Fruit fly (Drosophila melanogaster): Measurements from ENCODE around the gene CG31183.
A peak's percentile ranks its signal among the peaks of the same experiment; 100 is the strongest.

CG31183 gene

dm6 chr3R:15834375-15835031 is 41.2 kb downstream of the CG31183 start, which contains the start of the genes CG43317 and Arpc3A:
Gene CG43317 (minus strand): TSS chr3R:15834425.
Gene Arpc3A (plus strand): TSS chr3R:15834648.
- TF ChIP-seq HLH106 (tag; optimal IDR thresholded peaks at IDR 0.05) (no peak), Dfd (GFP tag; optimal IDR thresholded peaks at IDR 0.05) (no peak), sage (GFP tag; optimal IDR thresholded peaks at IDR 0.05) (peak; percentile 40), pan (optimal IDR thresholded peaks at IDR 0.05) (no peak), brk (GFP tag; optimal IDR thresholded peaks at IDR 0.05) (no peak)

- TF ChIP-seq sage (GFP tag; optimal IDR thresholded peaks at IDR 0.05) (no peak), Abd-B (GFP tag; optimal IDR thresholded peaks at IDR 0.05) (no peak), Mio (GFP tag; optimal IDR thresholded peaks at IDR 0.05) (no peak), Hnf4 (GFP tag; optimal IDR thresholded peaks at IDR 0.05) (no peak), pan (optimal IDR thresholded peaks at IDR 0.05) (no peak), br (GFP tag; optimal IDR thresholded peaks at IDR 0.05) (no peak)
Observed at dm6 chr3R:15833332-15833731, 42.4 kb downstream of the CG31183 start, which contains the start of gene CG43318. Gene CG43318 (minus strand): TSS chr3R:15833432.

- TF ChIP-seq dmrt93B (GFP tag; optimal IDR thresholded peaks at IDR 0.05) = no peak
- no peak for TF ChIP-seq Rel (GFP tag; optimal IDR thresholded peaks at IDR 0.05)
- no peak for TF ChIP-seq Rel (tag; optimal IDR thresholded peaks at IDR 0.05)
- TF ChIP-seq brk (GFP tag; optimal IDR thresholded peaks at IDR 0.05) = no peak
- no peak for TF ChIP-seq CG32264 (GFP tag; optimal IDR thresholded peaks at IDR 0.05)
- no peak for TF ChIP-seq Dif (GFP tag; optimal IDR thresholded peaks at IDR 0.05; ENCODE audit: partially characterized antibody)
- TF ChIP-seq psq (GFP tag; optimal IDR thresholded peaks at IDR 0.05) = no peak
- no peak for TF ChIP-seq Vsx2 (GFP tag; optimal IDR thresholded peaks at IDR 0.05; ENCODE audit: partially characterized antibody)
- TF ChIP-seq Myc (optimal IDR thresholded peaks at IDR 0.05) = no peak
- no peak for TF ChIP-seq sv (GFP tag; optimal IDR thresholded peaks at IDR 0.05)
- TF ChIP-seq fru (GFP tag; optimal IDR thresholded peaks at IDR 0.05) = no peak
- TF ChIP-seq rgr (GFP tag; optimal IDR thresholded peaks at IDR 0.05) = no peak
- no peak for TF ChIP-seq tai (GFP tag; optimal IDR thresholded peaks at IDR 0.05)
- no peak for TF ChIP-seq woc (GFP tag; optimal IDR thresholded peaks at IDR 0.05)
- no peak for TF ChIP-seq Dfd (GFP tag; optimal IDR thresholded peaks at IDR 0.05)
Observed at dm6 chr3R:15832525-15832924, 43.2 kb downstream of the CG31183 start, which contains the start of gene rec. Gene rec (minus strand): TSS chr3R:15832632.

dm6 chr3R:15827559-15827958 is 48.2 kb downstream of the CG31183 start:
- TF ChIP-seq Sp1 (GFP tag; optimal IDR thresholded peaks at IDR 0.05) = peak; percentile 77
- no peak for TF ChIP-seq Abd-B (GFP tag; optimal IDR thresholded peaks at IDR 0.05)
- TF ChIP-seq Jra (GFP tag; optimal IDR thresholded peaks at IDR 0.05) = no peak
- no peak for TF ChIP-seq jim (GFP tag; optimal IDR thresholded peaks at IDR 0.05)
- peak; percentile 43 for TF ChIP-seq psq (GFP tag; optimal IDR thresholded peaks at IDR 0.05)
- no peak for TF ChIP-seq GATAd (GFP tag; optimal IDR thresholded peaks at IDR 0.05)
- no peak for TF ChIP-seq lola (GFP tag; optimal IDR thresholded peaks at IDR 0.05)
- TF ChIP-seq foxo (GFP tag; optimal IDR thresholded peaks at IDR 0.05) = peak in 1 of 2 experiments; percentile 50
- TF ChIP-seq pan (optimal IDR thresholded peaks at IDR 0.05) = no peak
- no peak for TF ChIP-seq Hnf4 (GFP tag; optimal IDR thresholded peaks at IDR 0.05)
- TF ChIP-seq fru (GFP tag; optimal IDR thresholded peaks at IDR 0.05) = peak; percentile 58
- peak; percentile 48 for TF ChIP-seq h (GFP tag; optimal IDR thresholded peaks at IDR 0.05)
- peak; percentile 57 for TF ChIP-seq ey (GFP tag; optimal IDR thresholded peaks at IDR 0.05)
- TF ChIP-seq Mio (GFP tag; optimal IDR thresholded peaks at IDR 0.05) = no peak
- peak; percentile 57 for TF ChIP-seq OdsH (GFP tag; optimal IDR thresholded peaks at IDR 0.05)
- peak; percentile 84 for TF ChIP-seq HLH106 (tag; optimal IDR thresholded peaks at IDR 0.05)
- no peak for TF ChIP-seq Dfd (GFP tag; optimal IDR thresholded peaks at IDR 0.05)
- TF ChIP-seq Vsx2 (GFP tag; optimal IDR thresholded peaks at IDR 0.05; ENCODE audit: partially characterized antibody) = no peak
- TF ChIP-seq Hr83 (GFP tag; optimal IDR thresholded peaks at IDR 0.05; ENCODE audit: poor library complexity, severe bottlenecking) = no peak
- TF ChIP-seq N (GFP tag; optimal IDR thresholded peaks at IDR 0.05) = no peak
- no peak for TF ChIP-seq dl (GFP tag; optimal IDR thresholded peaks at IDR 0.05; ENCODE audit: insufficient read depth in 1 of 2, partially characterized antibody in 2 of 2)
- TF ChIP-seq sv (GFP tag; optimal IDR thresholded peaks at IDR 0.05) = no peak
- no peak for TF ChIP-seq brk (GFP tag; optimal IDR thresholded peaks at IDR 0.05)
- TF ChIP-seq woc (GFP tag; optimal IDR thresholded peaks at IDR 0.05) = no peak
- no peak for TF ChIP-seq tai (GFP tag; optimal IDR thresholded peaks at IDR 0.05)
- TF ChIP-seq CG9705 (GFP tag; optimal IDR thresholded peaks at IDR 0.05) = peak; percentile 56
- peak; percentile 45 for TF ChIP-seq rgr (GFP tag; optimal IDR thresholded peaks at IDR 0.05)
- peak; percentile 57 for TF ChIP-seq dmrt93B (GFP tag; optimal IDR thresholded peaks at IDR 0.05)
- no peak for TF ChIP-seq dsf (GFP tag; optimal IDR thresholded peaks at IDR 0.05; ENCODE audit: borderline replicate concordance)
- TF ChIP-seq CG32264 (GFP tag; optimal IDR thresholded peaks at IDR 0.05) = peak; percentile 34
- no peak for TF ChIP-seq Dif (GFP tag; optimal IDR thresholded peaks at IDR 0.05; ENCODE audit: partially characterized antibody)
- TF ChIP-seq Rel (GFP tag; optimal IDR thresholded peaks at IDR 0.05) = no peak
- peak; percentile 46 for TF ChIP-seq Rel (tag; optimal IDR thresholded peaks at IDR 0.05)
- TF ChIP-seq CrebA (GFP tag; optimal IDR thresholded peaks at IDR 0.05; ENCODE audit: borderline replicate concordance) = no peak
- no peak for TF ChIP-seq usp (GFP tag; optimal IDR thresholded peaks at IDR 0.05)
- TF ChIP-seq sage (GFP tag; optimal IDR thresholded peaks at IDR 0.05) = no peak
- no peak for TF ChIP-seq Hr78 (GFP tag; optimal IDR thresholded peaks at IDR 0.05)
- TF ChIP-seq br (GFP tag; optimal IDR thresholded peaks at IDR 0.05) = peak; percentile 70
- TF ChIP-seq Myc (optimal IDR thresholded peaks at IDR 0.05) = no peak

Data from whole organism, wandering third instar larva.